Worm (Caenorhabditis elegans) whole organism, late embryonic: Measurements from ENCODE around the gene F09D12.2.

ENCODE experiments used
- C08G9.2 ChIP-seq: sonication (generic microtip); optimal IDR thresholded peaks from 2 replicates; lab custom pipeline; 2016; ENCODE audit warnings: mild to moderate bottlenecking, missing genetic modification characterization, moderate library complexity, missing compliant biosample characterization
- C38D4.7 ChIP-seq: fragments of 200-800 bp; sonication (Bioruptor generic); optimal IDR thresholded peaks from 2 replicates; lab custom pipeline; 2018; ENCODE audit warnings: mild to moderate bottlenecking, missing genetic modification characterization, moderate library complexity, missing compliant biosample characterization
- F13H6.1 ChIP-seq: sonication (generic microtip); optimal IDR thresholded peaks from 2 replicates; lab custom pipeline; 2016; ENCODE audit warnings: missing genetic modification characterization, missing compliant biosample characterization
- K02D7.2 ChIP-seq: sonication (generic microtip); optimal IDR thresholded peaks from 2 replicates; lab custom pipeline; 2017; ENCODE audit warnings: mild to moderate bottlenecking, missing genetic modification characterization, missing compliant biosample characterization
- Y22D7AL.16 ChIP-seq: sonication (generic microtip); optimal IDR thresholded peaks from 2 replicates; lab custom pipeline; 2016; ENCODE audit warnings: missing genetic modification characterization, missing compliant biosample characterization
- ama-1 ChIP-seq: fragments of 150-350 bp; optimal IDR thresholded peaks from 2 replicates; lab custom pipeline; 2014
- ceh-18 ChIP-seq: sonication (generic microtip); optimal IDR thresholded peaks from 2 replicates; lab custom pipeline; 2016; ENCODE audit warnings: missing genetic modification characterization, missing compliant biosample characterization
- ceh-2 ChIP-seq: sonication (generic microtip); optimal IDR thresholded peaks from 2 replicates; lab custom pipeline; 2016; ENCODE audit warnings: missing genotype, missing genetic modification characterization, missing compliant biosample characterization
- ceh-24 ChIP-seq: sonication (generic microtip); optimal IDR thresholded peaks from 2 replicates; lab custom pipeline; 2016; ENCODE audit warnings: mild to moderate bottlenecking, missing genetic modification characterization, missing compliant biosample characterization
- ceh-30 ChIP-seq: fragments of 150-350 bp; optimal IDR thresholded peaks from 2 replicates; lab custom pipeline; 2014; ENCODE audit warnings: missing biosample characterization, missing genetic modification characterization
- ceh-6 ChIP-seq: fragments of 200-800 bp; sonication (Bioruptor generic); optimal IDR thresholded peaks from 2 replicates; lab custom pipeline; 2018; ENCODE audit warnings: mild to moderate bottlenecking, missing genetic modification characterization, missing compliant biosample characterization
- ceh-9 ChIP-seq: sonication (generic microtip); optimal IDR thresholded peaks from 2 replicates; lab custom pipeline; 2016; ENCODE audit warnings: mild to moderate bottlenecking, missing genetic modification characterization, inconsistent platforms, missing compliant biosample characterization
- dmd-4 ChIP-seq: sonication (generic microtip); optimal IDR thresholded peaks from 2 replicates; lab custom pipeline; 2016; ENCODE audit warnings: borderline replicate concordance, missing genetic modification characterization, missing compliant biosample characterization
- dve-1 ChIP-seq: sonication (generic microtip); optimal IDR thresholded peaks from 2 replicates; lab custom pipeline; 2017; ENCODE audit warnings: antibody characterized with exemption, mild to moderate bottlenecking, missing genetic modification characterization, missing compliant biosample characterization
- elt-4 ChIP-seq: sonication (generic microtip); optimal IDR thresholded peaks from 2 replicates; lab custom pipeline; 2016; ENCODE audit warnings: missing genetic modification characterization, missing compliant biosample characterization
- ets-4 ChIP-seq: sonication (generic microtip); optimal IDR thresholded peaks from 2 replicates; lab custom pipeline; 2016; ENCODE audit warnings: missing genetic modification characterization, missing compliant biosample characterization
- eyg-1 ChIP-seq: sonication (generic microtip); optimal IDR thresholded peaks from 2 replicates; lab custom pipeline; 2016; ENCODE audit warnings: missing genotype, missing genetic modification characterization, missing compliant biosample characterization
- fax-1 ChIP-seq: sonication (generic microtip); optimal IDR thresholded peaks from 2 replicates; lab custom pipeline; 2016; ENCODE audit warnings: missing genotype, missing genetic modification characterization, missing compliant biosample characterization
- fkh-10 ChIP-seq: fragments of 150-350 bp; optimal IDR thresholded peaks from 2 replicates; lab custom pipeline; 2014; ENCODE audit warnings: missing biosample characterization, missing genetic modification reagents, missing genetic modification characterization
- hlh-30 ChIP-seq: sonication (generic microtip); optimal IDR thresholded peaks from 2 replicates; lab custom pipeline; 2017; ENCODE audit warnings: antibody characterized with exemption, missing genetic modification characterization, missing compliant biosample characterization; ENCODE audit not compliant: insufficient read depth
- mec-3 ChIP-seq: sonication (generic microtip); optimal IDR thresholded peaks from 2 replicates; lab custom pipeline; 2016; ENCODE audit warnings: borderline replicate concordance, missing genetic modification characterization, missing compliant biosample characterization
- nfya-1 ChIP-seq: sonication (generic microtip); optimal IDR thresholded peaks from 2 replicates; lab custom pipeline; 2017; ENCODE audit warnings: missing genetic modification characterization, mild to moderate bottlenecking, missing compliant biosample characterization, antibody characterized with exemption, moderate library complexity
- nhr-232 ChIP-seq: sonication (generic microtip); optimal IDR thresholded peaks from 2 replicates; lab custom pipeline; 2016; ENCODE audit warnings: missing genetic modification characterization, missing compliant biosample characterization
- odd-2 ChIP-seq: sonication (generic microtip); optimal IDR thresholded peaks from 2 replicates; lab custom pipeline; 2017; ENCODE audit warnings: antibody characterized with exemption, mild to moderate bottlenecking, missing genetic modification characterization, missing compliant biosample characterization
- pag-3 ChIP-seq: sonication (generic microtip); optimal IDR thresholded peaks from 2 replicates; lab custom pipeline; 2016; ENCODE audit warnings: missing compliant biosample characterization, missing genetic modification characterization, borderline replicate concordance
- pax-1 ChIP-seq: fragments of 150-350 bp; optimal IDR thresholded peaks from 2 replicates; lab custom pipeline; 2014; ENCODE audit warnings: missing biosample characterization, missing genetic modification characterization
- pha-2 ChIP-seq: sonication (generic microtip); optimal IDR thresholded peaks from 2 replicates; lab custom pipeline; 2017; ENCODE audit warnings: mild to moderate bottlenecking, missing genetic modification characterization, missing compliant biosample characterization
- pqm-1 ChIP-seq: sonication (generic microtip); optimal IDR thresholded peaks from 2 replicates; lab custom pipeline; 2016; ENCODE audit warnings: missing genetic modification characterization, missing compliant biosample characterization
- pros-1 ChIP-seq: fragments of 150-350 bp; optimal IDR thresholded peaks from 2 replicates; lab custom pipeline; 2014; ENCODE audit warnings: missing biosample characterization, missing genetic modification reagents, missing genetic modification characterization
- ref-2 ChIP-seq: sonication (generic microtip); optimal IDR thresholded peaks from 2 replicates; lab custom pipeline; 2016; ENCODE audit warnings: missing genetic modification characterization, missing compliant biosample characterization
- rnt-1 ChIP-seq: sonication (generic microtip); optimal IDR thresholded peaks from 2 replicates; lab custom pipeline; 2016; ENCODE audit warnings: missing genetic modification characterization, missing compliant biosample characterization
- sdc-2 ChIP-seq: sonication (generic microtip); optimal IDR thresholded peaks from 2 replicates; lab custom pipeline; 2016; ENCODE audit warnings: missing genotype, missing genetic modification characterization, missing compliant biosample characterization
- sox-2 ChIP-seq: fragments of 200-800 bp; sonication (Bioruptor generic); IDR thresholded peaks from 2 replicates; pipeline ENCODE4 v1.3.6; 2022; ENCODE audit warnings: missing genetic modification reagents, missing genetic modification characterization, missing compliant biosample characterization
- sox-4 ChIP-seq: sonication (generic microtip); optimal IDR thresholded peaks from 2 replicates; lab custom pipeline; 2017; ENCODE audit warnings: mild to moderate bottlenecking, missing genetic modification characterization, inconsistent platforms, missing compliant biosample characterization
- tbx-2 ChIP-seq: sonication (generic microtip); optimal IDR thresholded peaks from 2 replicates; lab custom pipeline; 2016; ENCODE audit warnings: missing genetic modification characterization, missing compliant biosample characterization
- tbx-7 ChIP-seq: sonication (generic microtip); optimal IDR thresholded peaks from 2 replicates; lab custom pipeline; 2016; ENCODE audit warnings: missing genotype, missing genetic modification characterization, missing compliant biosample characterization
- unc-3 ChIP-seq, 2 experiments: fragments of 200-800 bp in 1 of 2; sonication (Bioruptor generic) in 1 of 2; sonication (generic microtip) in 1 of 2; conservative IDR thresholded peaks in 1 of 2; optimal IDR thresholded peaks in 1 of 2; 2 replicates each; pipeline versions ENCODE4 v1.3.6 to Lab custom; 2016 to 2022; ENCODE audit warnings: missing compliant biosample characterization in 2 of 2, missing genetic modification characterization in 2 of 2, missing genetic modification reagents in 1 of 2
- unc-42 ChIP-seq: sonication (generic microtip); optimal IDR thresholded peaks from 2 replicates; lab custom pipeline; 2016; ENCODE audit warnings: missing genotype, missing genetic modification characterization, missing compliant biosample characterization
- unc-55 ChIP-seq: sonication (generic microtip); optimal IDR thresholded peaks from 2 replicates; lab custom pipeline; 2017; ENCODE audit warnings: missing biosample characterization, missing genetic modification reagents, missing genetic modification characterization

Gene F09D12.2

DNA sequence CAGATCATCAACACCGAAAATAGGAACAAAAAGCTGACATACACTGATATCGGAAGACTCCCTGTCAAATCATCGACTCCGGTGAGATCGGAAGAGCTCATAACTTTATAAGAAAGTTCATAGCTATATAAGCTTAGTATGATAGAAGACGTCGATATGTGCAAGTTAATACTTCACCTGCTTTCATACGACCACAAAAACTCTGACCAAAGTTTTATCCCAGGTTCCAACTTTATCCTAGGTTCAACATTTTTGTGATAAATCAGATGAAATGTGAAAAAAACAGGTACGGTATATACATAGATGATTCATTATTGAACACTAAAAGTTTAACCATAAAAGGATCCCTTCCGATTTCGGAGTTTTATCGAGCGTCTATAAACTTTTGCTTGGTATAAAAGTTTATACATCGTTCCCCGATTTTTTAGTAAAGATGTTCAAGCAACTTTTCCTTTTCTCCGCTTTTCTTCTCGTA, 34.9 kb upstream of the F09D12.2 start, which contains the start of the genes srz-70 and C09G12.5:
Gene srz-70, minus strand, starts transcription at position 101 of the 475 bp plus-strand sequence.
Gene C09G12.5, plus strand, starts transcription at position 425 of the 475 bp plus-strand sequence.
- no peak for TF ChIP-seq fkh-10 (GFP tag; lab: Kevin White, UChicago)
- TF ChIP-seq ets-4 (tag; lab: Kevin White, UChicago), result no peak
- TF ChIP-seq pros-1, result no peak
- no peak for TF ChIP-seq nfya-1
- TF ChIP-seq K02D7.2 (tag; lab: Kevin White, UChicago), result no peak
- TF ChIP-seq ref-2 (tag; lab: Kevin White, UChicago), result no peak
- TF ChIP-seq sdc-2 (tag; lab: Kevin White, UChicago), result no peak
- TF ChIP-seq tbx-2 (tag; lab: Kevin White, UChicago), result no peak
- TF ChIP-seq fax-1 (tag; lab: Kevin White, UChicago), result no peak
- TF ChIP-seq elt-4 (tag; lab: Kevin White, UChicago), result no peak

DNA sequence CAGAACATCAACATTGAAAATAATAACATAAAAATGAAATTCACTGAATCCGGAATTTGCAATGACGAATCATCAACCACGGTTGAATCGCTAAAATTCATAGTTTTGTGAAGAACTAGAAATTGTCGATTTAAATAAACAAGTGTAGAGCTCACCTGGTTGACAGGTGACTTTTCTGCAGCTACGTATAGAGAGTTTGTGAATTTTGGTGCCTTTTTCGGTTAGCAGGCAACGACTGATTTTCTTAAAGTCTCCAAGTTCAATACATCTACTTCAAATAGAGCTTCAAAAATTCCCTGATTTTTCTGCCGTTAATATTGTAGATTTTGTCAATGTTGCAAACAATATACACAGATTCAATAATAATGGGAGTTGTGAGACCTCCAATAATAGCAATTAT, 33.1 kb upstream of the F09D12.2 start, which contains the start of gene srz-69:
Gene srz-69, minus strand, starts transcription at position 101 of the 400 bp plus-strand sequence.
- TF ChIP-seq nhr-232 (tag; lab: Kevin White, UChicago) (no peak), elt-4 (tag; lab: Kevin White, UChicago) (no peak), tbx-2 (tag; lab: Kevin White, UChicago) (no peak)
- TF ChIP-seq, all 69 proteins: peak for 0

DNA sequence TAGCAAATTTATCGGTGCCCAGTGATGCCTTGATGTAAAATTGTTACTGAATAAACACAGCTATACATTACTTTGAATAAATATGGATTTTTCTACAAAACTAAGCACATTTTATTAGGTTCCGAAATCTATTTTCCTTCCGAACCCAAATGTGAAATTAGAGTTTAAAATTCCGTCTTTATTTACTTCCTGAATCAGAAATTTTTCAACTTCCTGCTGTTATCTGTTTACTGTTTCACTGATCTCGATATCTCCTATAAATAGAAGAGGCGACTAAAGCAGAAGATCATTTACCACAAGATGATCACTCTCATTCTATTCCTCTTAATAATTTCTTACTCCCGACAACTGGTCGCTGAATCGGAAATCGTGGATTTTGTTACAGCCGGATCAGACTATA, 25.7 kb upstream of the F09D12.2 start, which contains the start of gene F58E2.2:
Gene F58E2.2, plus strand, starts transcription at position 301 of the 400 bp plus-strand sequence.
- TF ChIP-seq C38D4.7 (GFP tag; lab: Kevin White, UChicago) (no peak), ceh-9 (no peak), C08G9.2 (tag; lab: Kevin White, UChicago) (no peak), dve-1 (tag; lab: Kevin White, UChicago) (no peak), unc-42 (tag; lab: Kevin White, UChicago) (no peak)

DNA sequence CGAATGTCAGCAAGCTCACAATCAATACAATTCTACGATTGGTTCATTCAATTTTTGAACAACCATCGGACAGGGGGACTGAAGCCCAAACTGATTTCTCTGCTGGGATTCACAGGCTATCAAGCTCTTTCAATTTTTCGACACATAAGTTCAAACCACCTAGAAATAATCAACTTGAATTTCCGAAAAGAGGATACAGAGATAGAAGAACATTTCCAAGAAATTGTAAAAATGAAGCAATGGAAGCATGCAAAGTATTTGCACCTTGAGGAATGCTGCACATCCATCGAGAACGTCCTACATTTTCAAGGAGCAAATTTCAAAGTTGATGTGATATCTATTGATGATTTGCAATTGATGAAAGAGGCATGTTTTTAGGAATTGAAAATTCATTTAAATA, 23.8 kb upstream of the F09D12.2 start:
- no peak for TF ChIP-seq C08G9.2 (tag; lab: Kevin White, UChicago)
- no peak for TF ChIP-seq fkh-10 (GFP tag; lab: Kevin White, UChicago)
- TF ChIP-seq, all 69 proteins: peak for 0

DNA sequence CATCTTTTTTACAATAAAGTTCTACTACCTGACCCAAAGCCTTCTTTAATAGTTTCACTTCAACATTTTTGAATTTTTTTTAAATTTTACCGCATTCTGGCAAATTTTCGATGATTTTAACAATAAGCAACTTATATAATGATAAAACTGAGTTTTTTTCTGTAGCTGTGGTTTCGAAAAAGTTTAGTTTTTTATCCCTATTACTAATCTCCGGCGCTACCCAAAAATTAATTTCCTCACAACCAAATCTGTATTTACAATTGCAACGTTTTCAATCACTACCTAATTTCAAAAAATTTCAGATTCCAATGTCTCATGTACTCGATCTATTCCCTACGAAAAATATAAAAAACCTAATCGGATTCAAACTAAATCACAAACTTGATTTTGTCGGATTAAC, 23.1 kb upstream of the F09D12.2 start, which contains the start of gene F58E2.3:
Gene F58E2.3, plus strand, starts transcription at position 301 of the 400 bp plus-strand sequence.
- no peak for TF ChIP-seq ceh-24 (tag; lab: Kevin White, UChicago)
- no peak for TF ChIP-seq nhr-232 (tag; lab: Kevin White, UChicago)
- no peak for TF ChIP-seq sox-2
- no peak for TF ChIP-seq unc-55 (GFP tag; lab: Kevin White, UChicago)
- no peak for TF ChIP-seq ceh-2
- no peak for TF ChIP-seq F13H6.1 (tag; lab: Kevin White, UChicago)
- TF ChIP-seq Y22D7AL.16 (tag; lab: Kevin White, UChicago), result no peak
- TF ChIP-seq ceh-30, result no peak
- TF ChIP-seq mec-3 (tag; lab: Kevin White, UChicago), result no peak
- TF ChIP-seq eyg-1, result no peak
- TF ChIP-seq fkh-10 (GFP tag; lab: Kevin White, UChicago), result no peak
- no peak for TF ChIP-seq pax-1 (tag; lab: Kevin White, UChicago)
- no peak for TF ChIP-seq elt-4 (tag; lab: Kevin White, UChicago)
- no peak for TF ChIP-seq ceh-6 (GFP tag; lab: Kevin White, UChicago)
- TF ChIP-seq unc-3 (GFP tag; conservative IDR thresholded peaks at IDR 0.05; lab: Robert Waterston, UW), result no peak
- TF ChIP-seq unc-3 (tag; optimal IDR thresholded peaks at IDR 0.05; lab: Kevin White, UChicago), result no peak

DNA sequence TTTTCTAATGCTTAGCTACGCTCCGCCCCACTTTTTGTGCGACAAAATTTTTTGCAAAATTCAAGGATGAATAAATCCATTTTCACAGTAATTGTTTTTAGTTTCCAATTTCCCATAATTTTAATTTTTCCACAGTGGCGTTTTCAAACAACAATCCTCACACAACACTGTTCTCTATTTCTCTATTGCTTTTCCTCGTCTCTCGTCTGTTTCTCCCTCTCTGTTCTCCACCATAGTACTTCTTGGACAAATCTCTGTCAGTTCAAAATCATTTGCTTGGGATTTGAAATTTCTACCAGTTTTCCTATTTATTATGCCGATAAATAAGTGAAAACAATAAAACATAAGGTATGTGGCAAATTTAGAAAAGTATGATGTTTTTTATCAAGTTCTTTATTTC, 19.3 kb upstream of the F09D12.2 start, which contains the start of gene F58E2.4:
Gene F58E2.4, plus strand, starts transcription at position 134 of the 400 bp plus-strand sequence.
- TF ChIP-seq Y22D7AL.16 (tag; lab: Kevin White, UChicago) (no peak), pha-2 (tag; lab: Kevin White, UChicago) (no peak), tbx-7 (no peak), nfya-1 (no peak), sox-4 (tag; lab: Kevin White, UChicago) (no peak), ceh-18 (tag; lab: Kevin White, UChicago) (no peak), pag-3 (tag; lab: Kevin White, UChicago) (no peak), hlh-30 (tag; lab: Kevin White, UChicago) (no peak), dmd-4 (tag; lab: Kevin White, UChicago) (no peak), ama-1 (lab: Kevin White, UChicago) (no peak), pqm-1 (no peak), rnt-1 (no peak), unc-3 (GFP tag; conservative IDR thresholded peaks at IDR 0.05; lab: Robert Waterston, UW) (no peak), unc-3 (tag; optimal IDR thresholded peaks at IDR 0.05; lab: Kevin White, UChicago) (no peak), fax-1 (tag; lab: Kevin White, UChicago) (no peak), C08G9.2 (tag; lab: Kevin White, UChicago) (no peak), odd-2 (no peak)
